Fruit fly (Drosophila melanogaster): Measurements from ENCODE around the gene CG43168.

DNA sequence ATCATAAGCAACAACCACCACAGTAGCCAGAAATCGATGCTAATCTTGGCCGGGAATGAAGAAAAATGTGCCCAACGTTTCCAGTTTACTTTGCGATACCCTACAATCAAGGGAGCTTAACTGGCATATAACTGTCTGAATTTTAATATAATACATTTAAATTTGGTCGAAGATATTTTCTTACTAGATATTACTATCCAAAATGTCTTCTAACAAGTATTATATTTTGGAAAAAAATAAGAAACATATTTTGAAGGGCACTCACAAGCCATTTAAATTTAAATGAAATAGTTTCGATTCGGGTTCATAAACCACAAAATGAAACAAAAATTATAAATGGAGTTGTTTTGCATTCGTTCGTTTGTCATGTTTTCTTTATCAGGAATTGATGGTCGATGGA, 5.3 kb upstream of the CG43168 start:
- TF ChIP-seq psq (optimal IDR thresholded peaks at IDR 0.05) (no peak), Myc (optimal IDR thresholded peaks at IDR 0.05) (no peak), Sin3A (optimal IDR thresholded peaks at IDR 0.05) (no peak), h (optimal IDR thresholded peaks at IDR 0.05) (no peak), insv (optimal IDR thresholded peaks at IDR 0.05) (no peak)

Measured in Kc167 (cell line).